Fruit fly (Drosophila melanogaster) whole organism, embryonic: Measurements from ENCODE around the gene CG9269.
A peak's percentile ranks its signal among the peaks of the same experiment; 100 is the strongest.

Experiments
- Ada2b ChIP-seq: fragments of 200-800 bp; sonication (Bioruptor generic); IDR thresholded peaks from 2 replicates; pipeline ENCODE4 v1.3.6; 2022; ENCODE audit warnings: missing biosample characterization, missing genetic modification characterization
- CG10462 ChIP-seq: fragments of 200-800 bp; sonication (Bioruptor generic); optimal IDR thresholded peaks from 2 replicates; lab custom pipeline; 2016; ENCODE audit warnings: missing biosample characterization, missing genetic modification characterization
- CG11695 ChIP-seq: fragments of 200-800 bp; sonication (Bioruptor generic); IDR thresholded peaks from 3 replicates; pipeline ENCODE4 v1.3.6; 2022; ENCODE audit warnings: missing biosample characterization, missing genetic modification characterization
- CG12236 ChIP-seq: fragments of 200-800 bp; sonication (Bioruptor generic); optimal IDR thresholded peaks from 2 replicates; lab custom pipeline; 2016; ENCODE audit warnings: missing biosample characterization, missing genetic modification characterization
- CG12299 ChIP-seq: fragments of 200-800 bp; sonication (Bioruptor generic); optimal IDR thresholded peaks from 2 replicates; lab custom pipeline; 2018; ENCODE audit warnings: missing biosample characterization, mild to moderate bottlenecking, missing genetic modification characterization
- CG12744 ChIP-seq: fragments of 200-800 bp; sonication (Bioruptor generic); optimal IDR thresholded peaks from 2 replicates; lab custom pipeline; 2016; ENCODE audit warnings: missing biosample characterization, missing genetic modification characterization
- CG15479 ChIP-seq: fragments of 200-800 bp; sonication (Bioruptor generic); optimal IDR thresholded peaks from 3 replicates; lab custom pipeline; 2019; ENCODE audit warnings: missing biosample characterization, mild to moderate bottlenecking, missing genetic modification characterization, moderate library complexity
- CG1792 ChIP-seq: fragments of 200-800 bp; sonication (Bioruptor generic); optimal IDR thresholded peaks from 2 replicates; lab custom pipeline; 2016; ENCODE audit warnings: missing biosample characterization, missing genetic modification characterization
- CG34376 ChIP-seq: fragments of 200-800 bp; sonication (Bioruptor generic); optimal IDR thresholded peaks from 2 replicates; lab custom pipeline; 2018; ENCODE audit warnings: missing biosample characterization, mild to moderate bottlenecking, missing genetic modification characterization
- CG34422 ChIP-seq: fragments of 200-800 bp; sonication (Bioruptor generic); IDR thresholded peaks from 3 replicates; pipeline ENCODE4 v1.3.6; 2022; ENCODE audit warnings: missing biosample characterization, missing genetic modification characterization
- CG4854 ChIP-seq: fragments of 200-800 bp; sonication (Bioruptor generic); optimal IDR thresholded peaks from 2 replicates; lab custom pipeline; 2016; ENCODE audit warnings: missing biosample characterization, missing genetic modification characterization, inconsistent platforms
- CG6791 ChIP-seq: fragments of 200-800 bp; sonication (Bioruptor generic); IDR thresholded peaks from 3 replicates; pipeline ENCODE4 v1.3.6; 2022; ENCODE audit warnings: missing biosample characterization, missing genetic modification characterization; ENCODE audit not compliant: partially characterized antibody
- CG6813 ChIP-seq: fragments of 200-800 bp; sonication (Bioruptor generic); optimal IDR thresholded peaks from 2 replicates; lab custom pipeline; 2017; ENCODE audit warnings: missing biosample characterization, missing genetic modification characterization, mild to moderate bottlenecking, moderate library complexity, missing genetic modification reagents
- CG9215 ChIP-seq: fragments of 200-800 bp; sonication (Bioruptor generic); IDR thresholded peaks from 2 replicates; pipeline ENCODE4 v1.3.6; 2022; ENCODE audit warnings: missing biosample characterization, missing genetic modification characterization
- CrebB ChIP-seq: fragments of 200-800 bp; sonication (Bioruptor generic); optimal IDR thresholded peaks from 3 replicates; lab custom pipeline; 2018; ENCODE audit warnings: missing biosample characterization, mild to moderate bottlenecking, missing genetic modification characterization
- Dfd ChIP-seq, 2 experiments: fragments of >200 bp; optimal IDR thresholded peaks; 2 replicates each; lab custom pipeline; 2017; ENCODE audit warnings: missing biosample characterization in 2 of 2, missing genetic modification characterization in 2 of 2
- Dip3 ChIP-seq: fragments of 200-800 bp; sonication (Bioruptor generic); optimal IDR thresholded peaks from 3 replicates; lab custom pipeline; 2016; ENCODE audit warnings: missing biosample characterization, missing genetic modification characterization
- Dll ChIP-seq: fragments of 200-800 bp; sonication (Bioruptor generic); IDR thresholded peaks from 4 replicates; pipeline ENCODE4 v1.3.6; 2022; ENCODE audit warnings: missing biosample characterization, missing genetic modification characterization; ENCODE audit not compliant: partially characterized antibody
- HmgZ ChIP-seq: fragments of 200-800 bp; sonication (Bioruptor generic); optimal IDR thresholded peaks from 2 replicates; lab custom pipeline; 2018; ENCODE audit warnings: missing biosample characterization, mild to moderate bottlenecking, missing genetic modification characterization
- MBD-R2 ChIP-seq: fragments of 200-800 bp; sonication (Bioruptor generic); IDR thresholded peaks from 2 replicates; pipeline ENCODE4 v1.3.6; 2022; ENCODE audit warnings: missing biosample characterization, missing genetic modification characterization
- Neu2 ChIP-seq: fragments of 200-800 bp; sonication (Bioruptor generic); optimal IDR thresholded peaks from 3 replicates; lab custom pipeline; 2016; ENCODE audit warnings: missing biosample characterization, missing genetic modification characterization, borderline replicate concordance
- Oli ChIP-seq: fragments of 200-800 bp; sonication (Bioruptor generic); optimal IDR thresholded peaks from 2 replicates; lab custom pipeline; 2018; ENCODE audit warnings: missing biosample characterization, mild to moderate bottlenecking, missing genetic modification characterization, moderate library complexity
- Pdp1 ChIP-seq, 2 experiments: fragments of 200-800 bp; sonication (Bioruptor generic); optimal IDR thresholded peaks; 3 replicates each; lab custom pipeline; 2016; ENCODE audit warnings: missing biosample characterization in 2 of 2, missing genetic modification characterization in 2 of 2, mild to moderate bottlenecking in 1 of 2, moderate library complexity in 1 of 2
- Sin3A ChIP-seq: fragments of >200 bp; optimal IDR thresholded peaks from 2 replicates; lab custom pipeline; 2018
- Xbp1 ChIP-seq: fragments of 200-800 bp; sonication (Bioruptor generic); optimal IDR thresholded peaks from 3 replicates; lab custom pipeline; 2016; ENCODE audit warnings: missing biosample characterization, mild to moderate bottlenecking, missing genetic modification characterization
- YL-1 ChIP-seq: fragments of 200-800 bp; sonication (Bioruptor generic); optimal IDR thresholded peaks from 3 replicates; lab custom pipeline; 2017; ENCODE audit warnings: missing biosample characterization, mild to moderate bottlenecking, missing genetic modification characterization
- bigmax ChIP-seq: fragments of 200-800 bp; sonication (Bioruptor generic); optimal IDR thresholded peaks from 2 replicates; lab custom pipeline; 2018; ENCODE audit warnings: missing biosample characterization, mild to moderate bottlenecking, missing genetic modification characterization
- cg ChIP-seq: fragments of 200-800 bp; sonication (Bioruptor generic); optimal IDR thresholded peaks from 3 replicates; lab custom pipeline; 2019; ENCODE audit warnings: missing biosample characterization, mild to moderate bottlenecking, missing genetic modification characterization, moderate library complexity
- crc ChIP-seq: fragments of 200-800 bp; sonication (Bioruptor generic); optimal IDR thresholded peaks from 2 replicates; lab custom pipeline; 2016; ENCODE audit warnings: missing biosample characterization, missing genetic modification characterization
- fd102C ChIP-seq: fragments of 200-800 bp; sonication (Bioruptor generic); optimal IDR thresholded peaks from 2 replicates; lab custom pipeline; 2018; ENCODE audit warnings: missing biosample characterization, mild to moderate bottlenecking, missing genetic modification characterization, moderate library complexity
- ftz-f1 ChIP-seq: fragments of 200-800 bp; sonication (Bioruptor generic); optimal IDR thresholded peaks from 2 replicates; lab custom pipeline; 2016; ENCODE audit warnings: missing biosample characterization, missing genetic modification characterization
- gfzf ChIP-seq: fragments of 200-800 bp; sonication (Bioruptor generic); optimal IDR thresholded peaks from 2 replicates; lab custom pipeline; 2016; ENCODE audit warnings: missing biosample characterization, mild to moderate bottlenecking, missing genetic modification characterization, moderate library complexity
- hkb ChIP-seq, 2 experiments: fragments of 200-800 bp in 1 of 2; fragments of >200 bp in 1 of 2; sonication (Bioruptor generic) in 1 of 2; IDR thresholded peaks in 1 of 2; optimal IDR thresholded peaks in 1 of 2; 2 replicates each; pipeline versions ENCODE4 v1.3.6 to Lab custom; 2017 to 2022; ENCODE audit warnings: missing biosample characterization in 1 of 2, missing genetic modification characterization in 1 of 2
- insv ChIP-seq, 2 experiments: fragments of 200-800 bp; sonication (Bioruptor generic); optimal IDR thresholded peaks; 3 replicates each; lab custom pipeline; 2016 to 2018; ENCODE audit warnings: missing biosample characterization in 2 of 2, missing genetic modification characterization in 2 of 2
- kah ChIP-seq: fragments of 200-800 bp; sonication (Bioruptor generic); optimal IDR thresholded peaks from 2 replicates; lab custom pipeline; 2018; ENCODE audit warnings: missing biosample characterization, mild to moderate bottlenecking, missing genetic modification characterization
- kni ChIP-seq: fragments of 200-800 bp; sonication (Bioruptor generic); optimal IDR thresholded peaks from 3 replicates; lab custom pipeline; 2017; ENCODE audit warnings: mild to moderate bottlenecking, missing biosample characterization, missing genetic modification reagents, missing genetic modification characterization
- maf-S ChIP-seq: fragments of 200-800 bp; sonication (Bioruptor generic); optimal IDR thresholded peaks from 2 replicates; lab custom pipeline; 2016; ENCODE audit warnings: missing biosample characterization, missing genetic modification characterization
- onecut ChIP-seq: fragments of 200-800 bp; sonication (Bioruptor generic); IDR thresholded peaks from 2 replicates; pipeline ENCODE4 v1.3.6; 2022; ENCODE audit warnings: missing biosample characterization, missing genetic modification characterization
- pnt ChIP-seq: fragments of 200-800 bp; sonication (Bioruptor generic); optimal IDR thresholded peaks from 3 replicates; lab custom pipeline; 2016; ENCODE audit warnings: missing biosample characterization, missing genetic modification characterization
- sc ChIP-seq, 3 experiments: fragments of >200 bp in 2 of 3; fragments of 200-800 bp in 1 of 3; sonication (Bioruptor generic) in 1 of 3; optimal IDR thresholded peaks; 2 replicates in 2 of 3; 3 replicates in 1 of 3; lab custom pipeline; 2017; ENCODE audit warnings: mild to moderate bottlenecking in 1 of 3, missing biosample characterization in 1 of 3, missing genetic modification characterization in 1 of 3, missing genetic modification reagents in 1 of 3
- scrt ChIP-seq: fragments of 200-800 bp; sonication (Bioruptor generic); optimal IDR thresholded peaks from 2 replicates; lab custom pipeline; 2018; ENCODE audit warnings: missing biosample characterization, mild to moderate bottlenecking, missing genetic modification characterization, moderate library complexity
- sima ChIP-seq: fragments of 200-800 bp; sonication (Bioruptor generic); optimal IDR thresholded peaks from 2 replicates; lab custom pipeline; 2016; ENCODE audit warnings: missing biosample characterization, missing genetic modification characterization
- sqz ChIP-seq: fragments of 200-800 bp; sonication (Bioruptor generic); optimal IDR thresholded peaks from 3 replicates; lab custom pipeline; 2018; ENCODE audit warnings: missing biosample characterization, mild to moderate bottlenecking, missing genetic modification characterization
- ssp ChIP-seq: fragments of 200-800 bp; sonication (Bioruptor generic); IDR thresholded peaks from 2 replicates; pipeline ENCODE4 v1.3.6; 2022; ENCODE audit warnings: missing biosample characterization, missing genetic modification characterization
- zfh1 ChIP-seq: fragments of 200-800 bp; sonication (Bioruptor generic); IDR thresholded peaks from 3 replicates; pipeline ENCODE4 v1.3.6; 2022; ENCODE audit warnings: missing biosample characterization, missing genetic modification characterization

CG9269 gene

DNA sequence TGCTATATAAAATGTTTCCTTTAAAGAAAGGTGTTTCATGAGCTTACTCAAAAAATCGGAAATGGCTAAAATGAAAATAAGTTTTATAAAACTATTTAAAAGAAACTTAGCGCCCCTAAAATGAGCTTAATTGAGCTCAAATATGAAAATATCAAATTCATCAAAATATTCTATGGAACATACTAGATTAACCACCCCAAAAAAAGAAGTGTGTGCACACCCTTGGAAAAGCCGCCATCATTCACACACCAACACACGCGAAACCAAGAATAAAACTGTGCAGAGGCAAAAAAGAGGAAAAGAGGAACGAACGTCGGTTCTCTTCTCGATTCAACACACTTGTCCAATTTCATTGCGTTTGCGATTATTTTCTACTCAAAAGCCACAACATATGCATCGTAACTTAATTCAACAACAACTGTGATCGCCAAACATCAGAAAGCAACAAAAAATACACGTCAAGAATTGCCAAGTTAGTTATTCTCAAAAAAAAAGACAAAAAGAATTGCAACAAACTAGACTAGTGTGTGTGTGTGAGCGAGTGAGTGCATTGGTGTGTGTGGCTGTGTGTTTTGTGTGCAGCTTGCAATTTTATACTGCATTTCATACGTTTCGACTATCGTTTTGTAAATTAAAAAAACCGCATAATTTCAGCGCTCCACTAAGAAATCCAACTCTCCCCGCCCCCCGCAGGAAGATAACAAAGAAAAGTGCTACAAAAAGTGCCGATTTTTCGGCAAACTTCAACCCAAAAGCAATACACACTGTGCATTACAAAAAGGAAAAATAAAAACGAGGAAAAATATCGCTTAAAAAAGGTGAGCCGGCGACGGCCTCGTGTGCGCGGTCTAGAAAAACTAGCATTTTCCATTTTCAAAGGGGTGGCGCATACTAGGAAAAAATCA is 31.3 kb downstream of the CG9269 start, which contains the start of gene rin (continued):
- TF ChIP-seq CG6791 (GFP tag; lab: Robert Waterston, UW): no peak; the same call in 2 of the 3 replicates
- no peak for TF ChIP-seq Dip3
- TF ChIP-seq CG10462 (GFP tag; lab: Kevin White, UChicago): no peak
- no peak for TF ChIP-seq Oli
- TF ChIP-seq CG6813 (GFP tag; lab: Kevin White, UChicago): no peak
- no peak for TF ChIP-seq onecut
- no peak for TF ChIP-seq Dfd (GFP tag; optimal IDR thresholded peaks at IDR 0.05; lab: Kevin White, UChicago)
- no peak for TF ChIP-seq fd102C (GFP tag; lab: Kevin White, UChicago)
- TF ChIP-seq CG4854 (GFP tag; lab: Kevin White, UChicago): no peak
- TF ChIP-seq CG9215 (GFP tag; lab: Robert Waterston, UW): no peak
- TF ChIP-seq HmgZ (tag; lab: Kevin White, UChicago): no peak
- TF ChIP-seq CG12299 (tag; lab: Kevin White, UChicago): no peak
- TF ChIP-seq maf-S (GFP tag; lab: Kevin White, UChicago): no peak
- TF ChIP-seq, all 482 proteins: peak for 40

DNA sequence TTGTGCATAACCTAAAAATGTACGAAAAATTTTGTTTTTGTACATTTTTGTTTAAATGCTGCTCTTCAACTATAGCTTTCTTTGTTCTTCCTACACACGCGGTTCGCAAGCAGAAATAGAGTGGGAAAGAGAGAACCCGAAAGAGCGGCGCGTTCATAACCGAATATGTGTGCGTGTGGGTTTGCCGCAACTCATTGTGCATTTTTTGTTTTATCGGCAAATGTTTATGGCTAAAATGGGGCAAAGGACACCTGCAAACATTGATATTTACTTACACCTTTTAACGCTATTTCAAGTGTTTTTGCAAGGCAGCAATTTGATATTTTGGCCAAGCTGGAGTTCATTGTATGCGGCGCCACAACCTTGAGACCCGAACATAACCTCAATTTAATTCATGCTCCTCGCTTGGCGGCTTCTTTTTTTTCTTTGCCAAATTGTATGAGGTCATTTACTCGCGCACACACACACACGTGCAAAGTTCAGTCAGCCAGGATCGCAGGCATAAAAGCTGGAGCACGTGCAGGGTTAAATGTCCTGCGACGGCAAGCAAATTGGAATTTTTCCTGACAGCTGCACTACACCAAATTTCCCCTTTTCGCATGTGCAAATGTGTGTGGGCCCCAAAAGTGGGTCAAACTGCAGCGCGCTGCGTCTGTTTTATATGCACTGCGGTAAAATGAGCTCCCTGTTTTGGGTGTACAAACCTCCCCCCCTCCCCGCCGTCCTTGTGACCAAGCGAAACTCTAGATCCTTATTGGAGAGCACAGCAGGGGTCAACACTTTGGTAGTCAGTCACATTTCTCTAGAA is 32.2 kb downstream of the CG9269 start:
- peak; percentile 65 for TF ChIP-seq cg
- peak; percentile 32 for TF ChIP-seq YL-1
- TF ChIP-seq Dll (GFP tag; lab: Robert Waterston, UW): 0 out of 4 replicates have a peak, but pooled peaks have one; percentile 44
- TF ChIP-seq CG34376 (GFP tag; lab: Kevin White, UChicago): no peak
- TF ChIP-seq sc (optimal IDR thresholded peaks at IDR 0.05; lab: Kevin White, UChicago): no peak
- TF ChIP-seq sc (GFP tag; optimal IDR thresholded peaks at IDR 0.05; lab: Kevin White, UChicago): no peak
- no peak for TF ChIP-seq kah (GFP tag; lab: Kevin White, UChicago)
- TF ChIP-seq sqz (GFP tag; lab: Kevin White, UChicago): peak; percentile 8
- no peak for TF ChIP-seq CG12744 (GFP tag; lab: Kevin White, UChicago)
- TF ChIP-seq CG1792 (GFP tag; lab: Kevin White, UChicago): no peak
- TF ChIP-seq Ada2b: no peak
- peak; percentile 29; the same call in 1 of the 2 replicates for TF ChIP-seq MBD-R2 (GFP tag; lab: Robert Waterston, UW)
- TF ChIP-seq gfzf: no peak
- no peak for TF ChIP-seq scrt (GFP tag; lab: Kevin White, UChicago)
- no peak for TF ChIP-seq hkb (optimal IDR thresholded peaks at IDR 0.05; lab: Kevin White, UChicago)
- TF ChIP-seq hkb (GFP tag; IDR thresholded peaks at IDR 0.05; lab: Robert Waterston, UW): no peak
- peak; percentile 90 for TF ChIP-seq ftz-f1 (GFP tag; lab: Kevin White, UChicago)
- 0 out of 3 replicates have a peak, but pooled peaks have one; percentile 7 for TF ChIP-seq CG11695 (GFP tag; lab: Robert Waterston, UW)
- peak; percentile 62; the same call in 2 of the 3 replicates for TF ChIP-seq CG34422
- TF ChIP-seq Sin3A (lab: Kevin White, UChicago): peak; percentile 14
- no peak for TF ChIP-seq crc (GFP tag; lab: Kevin White, UChicago)
- TF ChIP-seq insv (GFP tag; optimal IDR thresholded peaks at IDR 0.05; lab: Kevin White, UChicago): peak in 1 of 2 experiments; percentile 60
- peak; percentile 95 for TF ChIP-seq bigmax
- no peak for TF ChIP-seq CrebB (tag; lab: Kevin White, UChicago)
- TF ChIP-seq Neu2 (GFP tag; lab: Kevin White, UChicago): peak; percentile 26
- no peak for TF ChIP-seq sima (GFP tag; lab: Kevin White, UChicago)
- TF ChIP-seq CG12236 (GFP tag; lab: Kevin White, UChicago): no peak
- TF ChIP-seq Pdp1 (GFP tag; optimal IDR thresholded peaks at IDR 0.05; lab: Kevin White, UChicago): peak in 1 of 2 experiments; percentile 67
- TF ChIP-seq Xbp1 (GFP tag; lab: Kevin White, UChicago): no peak
- no peak for TF ChIP-seq ssp (GFP tag; lab: Robert Waterston, UW)
- no peak for TF ChIP-seq zfh1 (GFP tag; lab: Robert Waterston, UW)
- TF ChIP-seq CG15479 (GFP tag; lab: Kevin White, UChicago): peak; percentile 24
- no peak for TF ChIP-seq pnt (GFP tag; lab: Kevin White, UChicago)
- peak; percentile 34 for TF ChIP-seq kni
